Worm (Caenorhabditis elegans) whole organism, mixed stage, embryonic: ENCODE results near the gene nhr-163.

Experiments used
- M03D4.4 ChIP-seq: sonication (generic microtip); optimal IDR thresholded peaks from 2 replicates; lab custom pipeline; 2017; ENCODE audit warnings: mild to moderate bottlenecking, missing genetic modification characterization, missing compliant biosample characterization
- bed-3 ChIP-seq: fragments of 200-800 bp; sonication (Bioruptor generic); optimal IDR thresholded peaks from 3 replicates; lab custom pipeline; 2018; ENCODE audit warnings: mild to moderate bottlenecking, missing genetic modification characterization, moderate library complexity, missing compliant biosample characterization
- ceh-39 ChIP-seq: fragments of 150-350 bp; optimal IDR thresholded peaks from 2 replicates; lab custom pipeline; 2014; ENCODE audit warnings: missing biosample characterization, missing genetic modification characterization
- ceh-43 ChIP-seq: fragments of 200-800 bp; sonication (Bioruptor generic); optimal IDR thresholded peaks from 2 replicates; lab custom pipeline; 2018; ENCODE audit warnings: mild to moderate bottlenecking, missing genetic modification characterization, moderate library complexity, missing compliant biosample characterization
- ceh-83 ChIP-seq: fragments of 200-800 bp; sonication (Bioruptor generic); optimal IDR thresholded peaks from 2 replicates; lab custom pipeline; 2018; ENCODE audit warnings: mild to moderate bottlenecking, missing genetic modification characterization, missing compliant biosample characterization
- ces-1 ChIP-seq: fragments of 150-350 bp; optimal IDR thresholded peaks from 2 replicates; lab custom pipeline; 2014; ENCODE audit warnings: missing biosample characterization, missing genetic modification reagents, missing genetic modification characterization
- cnd-1 ChIP-seq: fragments of 200-800 bp; sonication (Bioruptor generic); optimal IDR thresholded peaks from 2 replicates; lab custom pipeline; 2018; ENCODE audit warnings: mild to moderate bottlenecking, missing genetic modification characterization, missing compliant biosample characterization
- drap-1 ChIP-seq: fragments of 200-800 bp; sonication (Bioruptor generic); optimal IDR thresholded peaks from 3 replicates; lab custom pipeline; 2018; ENCODE audit warnings: mild to moderate bottlenecking, missing genetic modification characterization, missing compliant biosample characterization
- elt-1 ChIP-seq: sonication (generic microtip); optimal IDR thresholded peaks from 2 replicates; lab custom pipeline; 2017; ENCODE audit warnings: missing genetic modification characterization, mild to moderate bottlenecking, missing compliant biosample characterization, antibody characterized with exemption, moderate library complexity, borderline replicate concordance; ENCODE audit not compliant: insufficient read depth
- elt-3 ChIP-seq: fragments of 150-350 bp; optimal IDR thresholded peaks from 2 replicates; lab custom pipeline; 2014; ENCODE audit warnings: missing biosample characterization, missing genetic modification characterization
- flh-1 ChIP-seq: fragments of 200-800 bp; sonication (Bioruptor generic); optimal IDR thresholded peaks from 2 replicates; lab custom pipeline; 2018; ENCODE audit warnings: mild to moderate bottlenecking, missing genetic modification characterization, moderate library complexity, missing compliant biosample characterization
- ham-2 ChIP-seq: fragments of 200-800 bp; sonication (Bioruptor generic); optimal IDR thresholded peaks from 2 replicates; lab custom pipeline; 2018; ENCODE audit warnings: mild to moderate bottlenecking, missing genetic modification characterization, missing compliant biosample characterization
- hlh-1 ChIP-seq: fragments of 150-350 bp; optimal IDR thresholded peaks from 2 replicates; lab custom pipeline; 2014; ENCODE audit warnings: missing biosample characterization, missing genetic modification reagents, missing genetic modification characterization
- lin-13 ChIP-seq: fragments of 150-350 bp; optimal IDR thresholded peaks from 2 replicates; lab custom pipeline; 2014; ENCODE audit warnings: missing biosample characterization, missing genetic modification characterization
- lin-32 ChIP-seq: fragments of 200-800 bp; sonication (Bioruptor generic); optimal IDR thresholded peaks from 2 replicates; lab custom pipeline; 2018; ENCODE audit warnings: mild to moderate bottlenecking, missing genetic modification characterization, missing compliant biosample characterization
- lsy-2 ChIP-seq: fragments of 150-350 bp; optimal IDR thresholded peaks from 2 replicates; lab custom pipeline; 2014; ENCODE audit warnings: missing biosample characterization, missing genetic modification characterization
- mab-5 ChIP-seq: fragments of 150-350 bp; optimal IDR thresholded peaks from 2 replicates; lab custom pipeline; 2014; ENCODE audit warnings: missing biosample characterization, missing genetic modification characterization
- mep-1 ChIP-seq: fragments of 150-350 bp; optimal IDR thresholded peaks from 2 replicates; lab custom pipeline; 2017; ENCODE audit warnings: missing biosample characterization, missing genetic modification reagents, missing genetic modification characterization, inconsistent platforms
- mls-2 ChIP-seq: sonication (generic microtip); optimal IDR thresholded peaks from 2 replicates; lab custom pipeline; 2016; ENCODE audit warnings: mild to moderate bottlenecking, missing genetic modification characterization, moderate library complexity, missing compliant biosample characterization
- nhr-12 ChIP-seq: fragments of 150-350 bp; optimal IDR thresholded peaks from 2 replicates; lab custom pipeline; 2014; ENCODE audit warnings: missing biosample characterization, missing genetic modification characterization
- nhr-2 ChIP-seq: fragments of 150-350 bp; optimal IDR thresholded peaks from 2 replicates; lab custom pipeline; 2014; ENCODE audit warnings: missing biosample characterization, missing genetic modification characterization
- nhr-237 ChIP-seq: fragments of 150-350 bp; optimal IDR thresholded peaks from 2 replicates; lab custom pipeline; 2014; ENCODE audit warnings: missing biosample characterization, missing genetic modification characterization
- nhr-28 ChIP-seq: fragments of 150-350 bp; optimal IDR thresholded peaks from 2 replicates; lab custom pipeline; 2014; ENCODE audit warnings: missing biosample characterization, missing genetic modification characterization
- nhr-76 ChIP-seq: sonication (generic microtip); optimal IDR thresholded peaks from 2 replicates; lab custom pipeline; 2017; ENCODE audit warnings: missing biosample characterization, missing genetic modification characterization
- sem-2 ChIP-seq: fragments of 200-800 bp; sonication (Bioruptor generic); optimal IDR thresholded peaks from 2 replicates; lab custom pipeline; 2018; ENCODE audit warnings: mild to moderate bottlenecking, missing genetic modification characterization, missing compliant biosample characterization
- snpc-4 ChIP-seq: fragments of 150-350 bp; optimal IDR thresholded peaks from 2 replicates; lab custom pipeline; 2014; ENCODE audit warnings: missing biosample characterization, missing genetic modification characterization
- sptf-1 ChIP-seq: sonication (generic microtip); optimal IDR thresholded peaks from 2 replicates; lab custom pipeline; 2017; ENCODE audit warnings: mild to moderate bottlenecking, missing genetic modification characterization, moderate library complexity, missing compliant biosample characterization
- tbx-8 ChIP-seq: fragments of 200-800 bp; sonication (Bioruptor generic); optimal IDR thresholded peaks from 2 replicates; lab custom pipeline; 2018; ENCODE audit warnings: mild to moderate bottlenecking, missing genetic modification characterization, moderate library complexity, missing compliant biosample characterization
- unc-120 ChIP-seq: sonication (generic microtip); optimal IDR thresholded peaks from 2 replicates; lab custom pipeline; 2017; ENCODE audit warnings: missing genetic modification characterization, missing compliant biosample characterization; ENCODE audit not compliant: poor library complexity, severe bottlenecking
- unc-39 ChIP-seq: fragments of 150-350 bp; optimal IDR thresholded peaks from 2 replicates; lab custom pipeline; 2014; ENCODE audit warnings: missing biosample characterization, missing genetic modification characterization
- unc-62 ChIP-seq: fragments of 150-350 bp; optimal IDR thresholded peaks from 2 replicates; lab custom pipeline; 2014; ENCODE audit warnings: missing biosample characterization, missing genetic modification reagents, missing genetic modification characterization
- zip-8 ChIP-seq: fragments of 150-350 bp; optimal IDR thresholded peaks from 2 replicates; lab custom pipeline; 2014; ENCODE audit warnings: missing biosample characterization, missing genetic modification characterization

nhr-163 gene

ce11 chrV:6985943-6986342, at the start of gene nhr-163:
Gene nhr-163 (minus strand): TSS chrV:6986043.
- no peak for TF ChIP-seq unc-39
- TF ChIP-seq ces-1 (GFP tag; lab: Kevin White, UChicago) = no peak
- TF ChIP-seq cnd-1 (tag; lab: Kevin White, UChicago) = no peak
- no peak for TF ChIP-seq ceh-83 (GFP tag; lab: Kevin White, UChicago)
- TF ChIP-seq M03D4.4 (tag; lab: Kevin White, UChicago) = no peak
- TF ChIP-seq unc-120 (tag; lab: Kevin White, UChicago) = no peak
- TF ChIP-seq nhr-28 (tag; lab: Kevin White, UChicago) = no peak
- no peak for TF ChIP-seq bed-3 (GFP tag; lab: Kevin White, UChicago)
- no peak for TF ChIP-seq sem-2 (GFP tag; lab: Kevin White, UChicago)
- TF ChIP-seq ceh-43 (GFP tag; lab: Kevin White, UChicago) = no peak
- TF ChIP-seq ham-2 (GFP tag; lab: Kevin White, UChicago) = no peak
- no peak for TF ChIP-seq zip-8 (tag; lab: Kevin White, UChicago)
- TF ChIP-seq snpc-4 (tag; lab: Kevin White, UChicago) = no peak

- no peak for TF ChIP-seq mep-1 (tag; lab: Kevin White, UChicago)
- TF ChIP-seq drap-1 (GFP tag; lab: Kevin White, UChicago) = no peak
- no peak for TF ChIP-seq sem-2 (GFP tag; lab: Kevin White, UChicago)
- no peak for TF ChIP-seq ceh-83 (GFP tag; lab: Kevin White, UChicago)
- no peak for TF ChIP-seq hlh-1
- TF ChIP-seq lin-13 (tag; lab: Kevin White, UChicago) = no peak
- no peak for TF ChIP-seq nhr-2 (tag; lab: Kevin White, UChicago)
- no peak for TF ChIP-seq snpc-4 (tag; lab: Kevin White, UChicago)
- no peak for TF ChIP-seq lsy-2 (tag; lab: Kevin White, UChicago)
- TF ChIP-seq nhr-12 (tag; lab: Kevin White, UChicago) = no peak
- no peak for TF ChIP-seq flh-1 (GFP tag; lab: Kevin White, UChicago)
- TF ChIP-seq nhr-237 (tag; lab: Kevin White, UChicago) = no peak
- TF ChIP-seq cnd-1 (tag; lab: Kevin White, UChicago) = no peak
- no peak for TF ChIP-seq bed-3 (GFP tag; lab: Kevin White, UChicago)
- no peak for TF ChIP-seq M03D4.4 (tag; lab: Kevin White, UChicago)
- no peak for TF ChIP-seq mls-2
- no peak for TF ChIP-seq tbx-8 (GFP tag; lab: Kevin White, UChicago)
- TF ChIP-seq ceh-39 = no peak
Measured at ce11 chrV:7027055-7027454, 41.2 kb upstream of the nhr-163 start, which contains the start of gene F20A1.6. Gene F20A1.6 (minus strand): TSS chrV:7027155.

ce11 chrV:7022981-7023380, 37.1 kb upstream of the nhr-163 start:
- no peak for TF ChIP-seq mab-5 (tag; lab: Kevin White, UChicago)
- no peak for TF ChIP-seq sptf-1 (tag; lab: Kevin White, UChicago)
- TF ChIP-seq ham-2 (GFP tag; lab: Kevin White, UChicago) = no peak
- no peak for TF ChIP-seq elt-1 (tag; lab: Kevin White, UChicago)
- no peak for TF ChIP-seq ceh-39
- TF ChIP-seq M03D4.4 (tag; lab: Kevin White, UChicago) = no peak
- no peak for TF ChIP-seq lin-32
- TF ChIP-seq bed-3 (GFP tag; lab: Kevin White, UChicago) = no peak
- no peak for TF ChIP-seq drap-1 (GFP tag; lab: Kevin White, UChicago)
- no peak for TF ChIP-seq nhr-237 (tag; lab: Kevin White, UChicago)
- TF ChIP-seq elt-3 (tag; lab: Kevin White, UChicago) = no peak
- TF ChIP-seq ces-1 (GFP tag; lab: Kevin White, UChicago) = no peak
- no peak for TF ChIP-seq sem-2 (GFP tag; lab: Kevin White, UChicago)

- no peak for TF ChIP-seq mab-5 (tag; lab: Kevin White, UChicago)
- TF ChIP-seq, all 35 proteins: peak for 0
Measured at ce11 chrV:7021772-7022171, 35.9 kb upstream of the nhr-163 start, which contains the start of gene F20A1.4. Gene F20A1.4 (minus strand): TSS chrV:7021872.

ce11 chrV:7017059-7017458, 31.2 kb upstream of the nhr-163 start, which contains the start of gene srsx-32:
Gene srsx-32 (plus strand): TSS chrV:7017359.
- no peak for TF ChIP-seq lsy-2 (tag; lab: Kevin White, UChicago)
- no peak for TF ChIP-seq zip-8 (tag; lab: Kevin White, UChicago)
- no peak for TF ChIP-seq sptf-1 (tag; lab: Kevin White, UChicago)
- TF ChIP-seq nhr-12 (tag; lab: Kevin White, UChicago) = no peak
- TF ChIP-seq ceh-43 (GFP tag; lab: Kevin White, UChicago) = no peak
- TF ChIP-seq unc-39 = no peak
- no peak for TF ChIP-seq elt-1 (tag; lab: Kevin White, UChicago)
- TF ChIP-seq lin-13 (tag; lab: Kevin White, UChicago) = no peak
- TF ChIP-seq hlh-1 = no peak
- no peak for TF ChIP-seq mab-5 (tag; lab: Kevin White, UChicago)
- no peak for TF ChIP-seq nhr-76 (tag; lab: Kevin White, UChicago)
- no peak for TF ChIP-seq lin-32
- no peak for TF ChIP-seq unc-62 (GFP tag; lab: Kevin White, UChicago)
- no peak for TF ChIP-seq mep-1 (tag; lab: Kevin White, UChicago)
